Worm (Caenorhabditis elegans) whole organism, young adult: ENCODE data around the gene ZK177.9.

ENCODE experiments used
- B0035.1 ChIP-seq: sonication (generic microtip); optimal IDR thresholded peaks from 2 replicates; lab custom pipeline; 2016; ENCODE audit warnings: missing genetic modification characterization, mild to moderate bottlenecking, missing compliant biosample characterization, missing genotype, missing genetic modification reagents
- B0336.3 ChIP-seq: fragments of 200-800 bp; sonication (Bioruptor generic); IDR thresholded peaks from 2 replicates; pipeline ENCODE4 v1.3.6; 2022; ENCODE audit warnings: missing genetic modification characterization, missing compliant biosample characterization
- C06A6.2 ChIP-seq: fragments of 200-800 bp; sonication (Bioruptor generic); conservative IDR thresholded peaks from 2 replicates; pipeline ENCODE4 v1.3.6; 2022; ENCODE audit warnings: missing genetic modification characterization, missing compliant biosample characterization
- C17E4.6 ChIP-seq: fragments of 200-800 bp; sonication (Bioruptor generic); IDR thresholded peaks from 2 replicates; pipeline ENCODE4 v1.3.6; 2022; ENCODE audit warnings: missing genetic modification reagents, missing genetic modification characterization, missing compliant biosample characterization
- F22D6.2 ChIP-seq: sonication (generic microtip); optimal IDR thresholded peaks from 2 replicates; lab custom pipeline; 2016; ENCODE audit warnings: mild to moderate bottlenecking, missing genetic modification characterization, missing compliant biosample characterization
- F37B4.10 ChIP-seq: fragments of 200-800 bp; sonication (Bioruptor generic); IDR thresholded peaks from 2 replicates; pipeline ENCODE4 v1.3.6; 2022; ENCODE audit warnings: missing genetic modification characterization, missing compliant biosample characterization
- F49E8.2 ChIP-seq: sonication (generic microtip); optimal IDR thresholded peaks from 3 replicates; lab custom pipeline; 2017; ENCODE audit warnings: missing genetic modification characterization, mild to moderate bottlenecking, missing compliant biosample characterization, antibody characterized with exemption, moderate library complexity; ENCODE audit not compliant: insufficient read depth
- F57A8.1 ChIP-seq: fragments of 200-800 bp; sonication (Bioruptor generic); optimal IDR thresholded peaks from 2 replicates; lab custom pipeline; 2018; ENCODE audit warnings: mild to moderate bottlenecking, missing genetic modification characterization, moderate library complexity, missing compliant biosample characterization
- K12H6.12 ChIP-seq: fragments of 200-800 bp; sonication (Bioruptor generic); optimal IDR thresholded peaks from 2 replicates; lab custom pipeline; 2018; ENCODE audit warnings: mild to moderate bottlenecking, missing genetic modification characterization, missing compliant biosample characterization
- Y56A3A.18 ChIP-seq: fragments of 200-800 bp; sonication (Bioruptor generic); IDR thresholded peaks from 2 replicates; pipeline ENCODE4 v1.3.6; 2022; ENCODE audit warnings: missing genetic modification reagents, missing genetic modification characterization, missing compliant biosample characterization
- Y95B8A.8 ChIP-seq: fragments of 200-800 bp; sonication (Bioruptor generic); IDR thresholded peaks from 2 replicates; pipeline ENCODE4 v1.3.6; 2022; ENCODE audit warnings: missing genetic modification reagents, missing genetic modification characterization, missing compliant biosample characterization
- atf-7 ChIP-seq: sonication (generic microtip); optimal IDR thresholded peaks from 2 replicates; lab custom pipeline; 2017; ENCODE audit warnings: mild to moderate bottlenecking, missing genetic modification characterization, missing compliant biosample characterization
- attf-6 ChIP-seq: fragments of 200-800 bp; sonication (Bioruptor generic); IDR thresholded peaks from 2 replicates; pipeline ENCODE4 v1.3.6; 2022; ENCODE audit warnings: missing genetic modification reagents, missing genetic modification characterization, missing compliant biosample characterization
- bed-1 ChIP-seq: fragments of 200-800 bp; sonication (Bioruptor generic); IDR thresholded peaks from 2 replicates; pipeline ENCODE4 v1.3.6; 2022; ENCODE audit warnings: missing genetic modification reagents, missing genetic modification characterization, missing compliant biosample characterization
- cebp-1 ChIP-seq, 2 experiments: fragments of 200-800 bp in 1 of 2; sonication (Bioruptor generic) in 1 of 2; sonication (generic microtip) in 1 of 2; IDR thresholded peaks in 1 of 2; optimal IDR thresholded peaks in 1 of 2; 2 replicates each; pipeline versions ENCODE4 v1.3.6 to Lab custom; 2017 to 2022; ENCODE audit warnings: missing compliant biosample characterization in 2 of 2, missing genetic modification characterization in 2 of 2, mild to moderate bottlenecking in 1 of 2, missing genetic modification reagents in 1 of 2, moderate library complexity in 1 of 2
- die-1 ChIP-seq: sonication (generic microtip); optimal IDR thresholded peaks from 2 replicates; lab custom pipeline; 2016; ENCODE audit warnings: missing genotype, mild to moderate bottlenecking, missing genetic modification characterization, missing compliant biosample characterization
- dox-1 ChIP-seq: fragments of 200-800 bp; sonication (Bioruptor generic); IDR thresholded peaks from 2 replicates; pipeline ENCODE4 v1.3.6; 2022; ENCODE audit warnings: missing genetic modification reagents, missing genetic modification characterization, missing compliant biosample characterization
- egl-18 ChIP-seq: fragments of 200-800 bp; sonication (Bioruptor generic); IDR thresholded peaks from 2 replicates; pipeline ENCODE4 v1.3.6; 2022; ENCODE audit warnings: missing genetic modification reagents, missing genetic modification characterization, missing compliant biosample characterization
- egrh-3 ChIP-seq: fragments of 200-800 bp; sonication (Bioruptor generic); IDR thresholded peaks from 2 replicates; pipeline ENCODE4 v1.3.6; 2022; ENCODE audit warnings: missing genetic modification reagents, missing genetic modification characterization, missing compliant biosample characterization
- fkh-3 ChIP-seq: sonication (generic microtip); optimal IDR thresholded peaks from 2 replicates; lab custom pipeline; 2016; ENCODE audit warnings: mild to moderate bottlenecking, missing genetic modification characterization, missing compliant biosample characterization
- hlh-12 ChIP-seq: sonication (generic microtip); optimal IDR thresholded peaks from 2 replicates; lab custom pipeline; 2016; ENCODE audit warnings: missing genetic modification characterization, missing compliant biosample characterization
- hmg-1.2 ChIP-seq: fragments of 200-800 bp; sonication (Bioruptor generic); IDR thresholded peaks from 2 replicates; pipeline ENCODE4 v1.3.6; 2022; ENCODE audit warnings: missing genetic modification reagents, missing genetic modification characterization, missing compliant biosample characterization
- hmg-20 ChIP-seq: fragments of 200-800 bp; sonication (Bioruptor generic); IDR thresholded peaks from 2 replicates; pipeline ENCODE4 v1.3.6; 2022; ENCODE audit warnings: missing genetic modification reagents, missing genetic modification characterization, missing compliant biosample characterization
- lsy-27 ChIP-seq: sonication (generic microtip); optimal IDR thresholded peaks from 2 replicates; lab custom pipeline; 2017; ENCODE audit warnings: missing genetic modification characterization, mild to moderate bottlenecking, missing compliant biosample characterization, antibody characterized with exemption, missing genotype, borderline replicate concordance; ENCODE audit not compliant: insufficient read depth
- nfya-2 ChIP-seq: fragments of 200-800 bp; sonication (Bioruptor generic); IDR thresholded peaks from 2 replicates; pipeline ENCODE4 v1.3.6; 2022; ENCODE audit warnings: missing genetic modification reagents, missing genetic modification characterization, missing compliant biosample characterization
- nfyb-1 ChIP-seq: fragments of 200-800 bp; sonication (Bioruptor generic); IDR thresholded peaks from 2 replicates; pipeline ENCODE4 v1.3.6; 2022; ENCODE audit warnings: missing genetic modification reagents, missing genetic modification characterization, missing compliant biosample characterization
- nhr-80 ChIP-seq: sonication (generic microtip); optimal IDR thresholded peaks from 2 replicates; lab custom pipeline; 2016; ENCODE audit warnings: missing genetic modification characterization, missing compliant biosample characterization
- pha-4 ChIP-seq: fragments of 150-350 bp; sonication (generic microtip); optimal IDR thresholded peaks from 2 replicates; lab custom pipeline; 2014; ENCODE audit warnings: missing biosample characterization, missing genetic modification reagents, missing genetic modification characterization
- repo-1 ChIP-seq: sonication (generic microtip); optimal IDR thresholded peaks from 2 replicates; lab custom pipeline; 2017; ENCODE audit warnings: mild to moderate bottlenecking, missing genetic modification characterization, missing compliant biosample characterization
- sdz-38 ChIP-seq: sonication (generic microtip); optimal IDR thresholded peaks from 2 replicates; lab custom pipeline; 2016; ENCODE audit warnings: missing genotype, missing genetic modification characterization, missing compliant biosample characterization
- snpc-1.1 ChIP-seq: sonication (generic microtip); optimal IDR thresholded peaks from 2 replicates; lab custom pipeline; 2017; ENCODE audit warnings: missing genetic modification characterization, mild to moderate bottlenecking, missing compliant biosample characterization, antibody characterized with exemption, moderate library complexity, missing genotype, missing genetic modification reagents; ENCODE audit not compliant: insufficient read depth
- tlf-1 ChIP-seq: fragments of 200-800 bp; sonication (Bioruptor generic); optimal IDR thresholded peaks from 2 replicates; lab custom pipeline; 2018; ENCODE audit warnings: mild to moderate bottlenecking, missing genetic modification characterization, missing compliant biosample characterization
- unc-130 ChIP-seq: sonication (generic microtip); optimal IDR thresholded peaks from 2 replicates; lab custom pipeline; 2016; ENCODE audit warnings: missing genetic modification reagents, missing genetic modification characterization, missing compliant biosample characterization
- unc-62 ChIP-seq: fragments of 150-350 bp; optimal IDR thresholded peaks from 2 replicates; lab custom pipeline; 2014; ENCODE audit warnings: missing biosample characterization, missing genetic modification reagents, missing genetic modification characterization
- ztf-3 ChIP-seq: fragments of 200-800 bp; sonication (Bioruptor generic); optimal IDR thresholded peaks from 2 replicates; lab custom pipeline; 2018; ENCODE audit warnings: mild to moderate bottlenecking, missing genetic modification characterization, missing compliant biosample characterization

The ZK177.9 gene

DNA sequence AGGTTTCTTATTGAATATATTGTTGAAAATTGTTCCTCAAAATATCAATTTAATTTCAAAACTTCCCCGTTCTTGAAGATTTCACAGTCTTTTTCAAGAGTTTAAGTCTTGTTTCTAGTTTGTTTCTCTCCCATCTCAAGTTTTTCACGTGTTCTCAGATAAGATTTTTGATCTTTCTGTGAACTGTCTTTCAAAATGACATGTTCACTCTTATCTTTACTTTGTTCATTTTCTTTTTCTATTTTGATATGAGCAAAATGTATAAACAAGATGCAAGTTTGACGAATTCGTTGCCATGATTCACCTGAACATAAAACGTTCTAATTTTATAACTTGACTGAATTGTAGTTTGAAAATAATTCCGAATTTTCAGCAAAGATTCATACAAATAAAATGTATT lies 37.2 kb upstream of the ZK177.9 start:
- TF ChIP-seq nhr-80 (tag; lab: Kevin White, UChicago) (peak; percentile 27), fkh-3 (tag; lab: Kevin White, UChicago) (no peak), C17E4.6 (GFP tag; lab: Robert Waterston, UW) (no peak), egl-18 (GFP tag; lab: Robert Waterston, UW) (no peak), unc-62 (GFP tag; lab: Kevin White, UChicago) (peak; percentile 11)

DNA sequence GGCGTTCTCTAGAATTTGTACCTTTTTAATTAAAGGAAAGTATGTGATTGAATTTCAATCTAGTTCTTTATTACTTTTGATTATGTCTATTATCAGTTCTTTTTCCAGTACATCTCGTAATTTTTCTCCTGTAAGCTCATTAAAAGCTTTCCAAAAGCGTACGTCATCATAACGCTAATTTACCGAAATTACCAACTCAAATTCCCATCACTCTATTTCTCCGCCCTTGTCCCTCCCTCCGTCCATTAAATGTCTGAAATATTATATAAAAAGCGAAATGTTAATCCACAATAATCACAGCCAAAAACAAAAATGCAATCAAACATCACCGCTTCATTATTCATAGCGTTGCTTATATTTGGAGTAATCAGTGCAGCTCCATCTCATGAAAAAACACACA lies 36.8 kb upstream of the ZK177.9 start, which contains the start of gene ins-12:
ins-12 (plus strand) TSS at position 301 of the 400 bp plus-strand sequence.
- TF ChIP-seq unc-130 (GFP tag; lab: Kevin White, UChicago) = no peak
- TF ChIP-seq lsy-27 (tag; lab: Kevin White, UChicago) = no peak
- no peak for TF ChIP-seq egl-18 (GFP tag; lab: Robert Waterston, UW)
- no peak for TF ChIP-seq cebp-1 (GFP tag; IDR thresholded peaks at IDR 0.05; lab: Robert Waterston, UW)
- no peak for TF ChIP-seq cebp-1 (tag; optimal IDR thresholded peaks at IDR 0.05; lab: Kevin White, UChicago)
- TF ChIP-seq die-1 (tag; lab: Kevin White, UChicago) = no peak
- no peak for TF ChIP-seq F22D6.2 (tag; lab: Kevin White, UChicago)
- TF ChIP-seq atf-7 (tag; lab: Kevin White, UChicago) = no peak
- TF ChIP-seq hmg-1.2 (GFP tag; lab: Robert Waterston, UW) = no peak
- no peak for TF ChIP-seq F57A8.1 (GFP tag; lab: Kevin White, UChicago)
- no peak for TF ChIP-seq B0336.3 (GFP tag; lab: Robert Waterston, UW)

DNA sequence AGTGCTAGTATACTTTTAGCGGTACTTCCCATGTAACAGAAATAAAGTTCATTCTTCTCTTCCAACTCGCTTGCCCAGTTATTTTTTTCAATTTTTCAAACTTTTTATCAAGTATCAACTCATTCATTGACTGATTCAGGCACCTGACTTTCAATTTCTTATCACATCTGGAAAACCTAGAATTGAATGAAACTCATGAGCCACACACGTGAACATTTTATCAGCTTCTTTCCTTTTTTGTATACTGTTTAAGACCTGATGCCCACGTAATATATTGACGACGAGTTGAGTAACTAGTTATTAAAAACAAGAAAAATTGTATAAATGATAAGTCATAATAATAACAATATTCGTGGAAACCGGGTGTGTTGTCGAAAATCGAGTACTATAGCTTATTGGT lies 36.0 kb upstream of the ZK177.9 start:
- no peak for TF ChIP-seq C06A6.2 (GFP tag; lab: Robert Waterston, UW)
- peak; percentile 2 for TF ChIP-seq nhr-80 (tag; lab: Kevin White, UChicago)

DNA sequence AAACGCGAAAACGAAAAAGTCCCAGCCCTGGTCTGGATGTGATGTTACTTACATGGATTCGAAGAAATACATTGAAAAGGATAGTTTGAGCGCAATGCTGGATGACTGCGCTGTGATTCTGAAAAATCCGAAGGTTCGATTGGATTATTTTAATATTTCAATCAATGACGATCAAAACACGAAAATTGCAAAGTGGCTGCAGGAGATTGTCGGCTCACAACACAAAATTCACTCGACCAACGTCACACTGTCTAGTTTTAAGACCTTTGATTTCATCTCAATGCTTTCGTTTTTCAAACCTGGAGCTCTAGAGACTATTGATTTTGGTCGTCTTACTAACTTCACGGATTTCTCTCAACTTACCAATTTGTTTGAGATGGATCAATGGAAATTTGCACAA lies 34.0 kb upstream of the ZK177.9 start, which contains the start of gene C17C3.5:
C17C3.5 (plus strand) TSS at position 301 of the 400 bp plus-strand sequence.
- no peak for TF ChIP-seq dox-1 (GFP tag; lab: Robert Waterston, UW)
- no peak for TF ChIP-seq sdz-38
- no peak for TF ChIP-seq attf-6 (GFP tag; lab: Robert Waterston, UW)
- TF ChIP-seq ztf-3 (GFP tag; lab: Kevin White, UChicago) = no peak
- TF ChIP-seq Y56A3A.18 (GFP tag; lab: Robert Waterston, UW) = no peak
- no peak for TF ChIP-seq nfya-2 (GFP tag; lab: Robert Waterston, UW)
- TF ChIP-seq snpc-1.1 (tag; lab: Kevin White, UChicago) = no peak

DNA sequence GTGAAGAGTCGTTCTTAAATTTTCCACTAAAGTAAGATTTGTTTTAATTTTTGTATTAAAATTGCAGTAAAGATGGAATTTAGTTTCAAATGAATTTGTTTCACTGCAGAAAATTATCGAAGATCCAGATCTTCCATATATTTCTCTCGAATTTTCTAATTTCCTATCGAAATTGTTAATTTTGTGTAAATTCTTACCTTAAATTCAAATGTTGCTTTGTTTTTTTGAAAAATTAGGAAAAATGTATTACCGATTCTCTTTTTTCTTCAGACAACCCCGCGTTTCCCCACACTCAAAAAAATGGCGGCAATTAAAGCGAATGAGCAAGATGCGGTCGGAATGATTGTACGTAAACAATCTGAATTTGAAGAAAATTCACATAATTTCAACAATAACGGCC lies 32.2 kb upstream of the ZK177.9 start, which contains the start of gene C17C3.6:
C17C3.6 (plus strand) TSS at position 301 of the 400 bp plus-strand sequence.
- TF ChIP-seq nfyb-1 = no peak
- TF ChIP-seq unc-62 (GFP tag; lab: Kevin White, UChicago) = no peak
- TF ChIP-seq Y95B8A.8 = no peak
- TF ChIP-seq bed-1 (GFP tag; lab: Robert Waterston, UW) = no peak
- TF ChIP-seq tlf-1 = no peak
- no peak for TF ChIP-seq pha-4 (tag; lab: Kevin White, UChicago)
- no peak for TF ChIP-seq egrh-3 (GFP tag; lab: Robert Waterston, UW)
- TF ChIP-seq hlh-12 (tag; lab: Kevin White, UChicago) = no peak
- no peak for TF ChIP-seq repo-1 (tag; lab: Kevin White, UChicago)
- TF ChIP-seq K12H6.12 (tag; lab: Kevin White, UChicago) = no peak
- no peak for TF ChIP-seq F37B4.10 (GFP tag; lab: Robert Waterston, UW)
- no peak for TF ChIP-seq hmg-20 (GFP tag; lab: Robert Waterston, UW)
- TF ChIP-seq B0035.1 (tag; lab: Kevin White, UChicago) = no peak
- no peak for TF ChIP-seq C17E4.6 (GFP tag; lab: Robert Waterston, UW)
- TF ChIP-seq F49E8.2 (tag; lab: Kevin White, UChicago) = no peak
